Fruit fly (Drosophila melanogaster) whole organism, prepupa: ENCODE measurements around the gene Pus1.

Experiments
- CG11902 ChIP-seq: fragments of 200-800 bp; sonication (Bioruptor generic); optimal IDR thresholded peaks from 3 replicates; lab custom pipeline; 2016; ENCODE audit warnings: missing biosample characterization, missing genetic modification characterization
- CG1621 ChIP-seq: fragments of 200-800 bp; sonication (Bioruptor generic); optimal IDR thresholded peaks from 3 replicates; lab custom pipeline; 2018; ENCODE audit warnings: missing biosample characterization, mild to moderate bottlenecking, missing genetic modification characterization
- CG3032 ChIP-seq: fragments of 200-800 bp; optimal IDR thresholded peaks from 2 replicates; lab custom pipeline; 2019; ENCODE audit warnings: missing biosample characterization, mild to moderate bottlenecking, missing genetic modification characterization, moderate library complexity
- CG31627 ChIP-seq: fragments of 200-800 bp; sonication (Bioruptor generic); optimal IDR thresholded peaks from 3 replicates; lab custom pipeline; 2016; ENCODE audit warnings: missing biosample characterization, missing genetic modification characterization
- CG6792 ChIP-seq: fragments of 200-800 bp; sonication (Bioruptor generic); optimal IDR thresholded peaks from 3 replicates; lab custom pipeline; 2016; ENCODE audit warnings: missing biosample characterization, missing genetic modification characterization
- CG8319 ChIP-seq: fragments of 200-800 bp; sonication (Bioruptor generic); optimal IDR thresholded peaks from 3 replicates; lab custom pipeline; 2016; ENCODE audit warnings: missing biosample characterization, missing genetic modification characterization
- Gug ChIP-seq: fragments of 200-800 bp; sonication (Bioruptor generic); IDR thresholded peaks from 2 replicates; pipeline ENCODE4 v1.3.6; 2022; ENCODE audit warnings: missing biosample characterization, missing genetic modification characterization
- Hr39 ChIP-seq: fragments of 200-800 bp; sonication (Bioruptor generic); optimal IDR thresholded peaks from 2 replicates; lab custom pipeline; 2016; ENCODE audit warnings: missing biosample characterization, missing genetic modification characterization
- Smox ChIP-seq: fragments of 200-800 bp; sonication (Bioruptor generic); optimal IDR thresholded peaks from 3 replicates; lab custom pipeline; 2016; ENCODE audit warnings: missing biosample characterization, missing genetic modification characterization
- fd59A ChIP-seq: fragments of 200-800 bp; sonication (Bioruptor generic); optimal IDR thresholded peaks from 2 replicates; lab custom pipeline; 2017; ENCODE audit warnings: missing biosample characterization, mild to moderate bottlenecking, missing genetic modification characterization, missing genetic modification reagents
- pdm3 ChIP-seq: fragments of 200-800 bp; sonication (Bioruptor generic); optimal IDR thresholded peaks from 3 replicates; lab custom pipeline; 2016; ENCODE audit warnings: missing biosample characterization, missing genetic modification characterization

- TF ChIP-seq Gug (no peak), Hr39 (GFP tag; lab: Kevin White, UChicago) (no peak), CG6792 (GFP tag; lab: Kevin White, UChicago) (no peak), CG11902 (GFP tag; lab: Kevin White, UChicago) (no peak), fd59A (no peak), pdm3 (GFP tag; lab: Kevin White, UChicago) (no peak), CG31627 (GFP tag; lab: Kevin White, UChicago) (no peak), CG1621 (tag; lab: Kevin White, UChicago) (no peak), CG8319 (GFP tag; lab: Kevin White, UChicago) (no peak), CG3032 (no peak), Smox (no peak)
Measured at dm6 chr3R:20545678-20546077, 46.8 kb downstream of the Pus1 start.
